Worm (Caenorhabditis elegans): ENCODE measurements around the gene F38B7.10.
A peak's percentile ranks its signal among the peaks of the same experiment; 100 is the strongest.

The F38B7.10 gene

DNA sequence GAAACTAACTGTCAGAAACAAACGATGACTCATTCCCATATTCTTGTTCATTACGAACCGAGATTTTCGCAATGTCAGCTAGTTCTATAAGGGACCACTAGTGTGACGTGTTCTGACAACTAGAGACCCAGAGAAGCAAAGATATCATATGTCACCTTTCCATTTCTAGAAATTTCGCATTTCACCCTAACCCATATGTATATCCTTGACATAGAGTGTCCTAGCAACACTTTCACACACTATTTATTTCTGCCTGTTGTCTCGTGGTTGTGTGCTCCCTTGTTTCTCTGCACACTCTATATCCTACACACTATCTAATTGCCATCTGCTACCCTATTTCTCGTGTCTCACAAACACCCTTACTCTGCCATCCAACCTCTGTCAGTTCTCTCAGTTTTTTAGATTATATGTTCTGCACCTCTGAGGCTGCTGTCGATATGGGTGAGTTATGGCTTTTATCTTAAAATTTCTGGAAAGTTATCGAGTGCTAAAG lies 3.6 kb downstream of the F38B7.10 start, which contains the start of the genes F38B7.17 and F38B7.3 (continued):
- no peak for TF ChIP-seq T26A8.4 (GFP tag; IDR thresholded peaks at IDR 0.05)
- no peak for TF ChIP-seq ceh-28 (tag; optimal IDR thresholded peaks at IDR 0.05)
- no peak for TF ChIP-seq nhr-102 (tag; optimal IDR thresholded peaks at IDR 0.05)
- no peak for TF ChIP-seq madf-5 (GFP tag; IDR thresholded peaks at IDR 0.05)
- no peak for TF ChIP-seq fos-1 (tag; optimal IDR thresholded peaks at IDR 0.05)
- TF ChIP-seq set-16 (GFP tag; IDR thresholded peaks at IDR 0.05): no peak
- no peak for TF ChIP-seq hif-1 (tag; optimal IDR thresholded peaks at IDR 0.05)
- peak; percentile 27 for TF ChIP-seq nhr-6 (tag; optimal IDR thresholded peaks at IDR 0.05)
- TF ChIP-seq tra-1 (GFP tag; IDR thresholded peaks at IDR 0.05): no peak
- TF ChIP-seq aha-1 (tag): no peak
- TF ChIP-seq jun-1 (tag; optimal IDR thresholded peaks at IDR 0.05): no peak
- peak; percentile 63 for TF ChIP-seq mxl-3 (GFP tag; optimal IDR thresholded peaks at IDR 0.05)
- TF ChIP-seq duxl-1 (tag; optimal IDR thresholded peaks at IDR 0.05; ENCODE audit: poor library complexity): no peak
- no peak for TF ChIP-seq Y105C5A.15 (GFP tag; IDR thresholded peaks at IDR 0.05)
- no peak for TF ChIP-seq ZK546.5 (tag; optimal IDR thresholded peaks at IDR 0.05)
- no peak for TF ChIP-seq mxl-2 (GFP tag; conservative IDR thresholded peaks at IDR 0.05)
- TF ChIP-seq ama-1 (optimal IDR thresholded peaks at IDR 0.05): peak; percentile 26
- TF ChIP-seq mep-1 (tag; optimal IDR thresholded peaks at IDR 0.05): peak; percentile 48
- TF ChIP-seq zip-2 (tag; optimal IDR thresholded peaks at IDR 0.05): no peak
- peak; percentile 85 for TF ChIP-seq hlh-11 (tag; optimal IDR thresholded peaks at IDR 0.05)
- TF ChIP-seq nhr-237 (tag; optimal IDR thresholded peaks at IDR 0.05): no peak
- no peak for TF ChIP-seq attf-4 (tag; optimal IDR thresholded peaks at IDR 0.05)
- no peak for TF ChIP-seq nhr-77 (tag; optimal IDR thresholded peaks at IDR 0.05)
- peak; percentile 60 for TF ChIP-seq nhr-11 (tag; optimal IDR thresholded peaks at IDR 0.05)
- no peak for TF ChIP-seq cey-2 (tag; optimal IDR thresholded peaks at IDR 0.05; ENCODE audit: borderline replicate concordance, insufficient read depth)
- no peak for TF ChIP-seq snpc-4 (tag; optimal IDR thresholded peaks at IDR 0.05)
- TF ChIP-seq mdt-29 (GFP tag; IDR thresholded peaks at IDR 0.05): no peak
- TF ChIP-seq saeg-2 (GFP tag; IDR thresholded peaks at IDR 0.05): no peak
- no peak for TF ChIP-seq dmd-9 (GFP tag; IDR thresholded peaks at IDR 0.05)
- no peak for TF ChIP-seq F26F4.8 (GFP tag; conservative IDR thresholded peaks at IDR 0.05)

ce11 chrV:11552379-11552778 lies 7.1 kb downstream of the F38B7.10 start, which contains the start of gene srx-85:
Gene srx-85 (plus strand): TSS chrV:11552679.
- TF ChIP-seq tra-1 (GFP tag; IDR thresholded peaks at IDR 0.05) (no peak), nhr-25 (tag; optimal IDR thresholded peaks at IDR 0.05; ENCODE audit: borderline replicate concordance, insufficient read depth) (no peak), ZK337.2 (GFP tag; IDR thresholded peaks at IDR 0.05) (no peak), lim-7 (GFP tag; IDR thresholded peaks at IDR 0.05) (no peak), F10B5.3 (tag; optimal IDR thresholded peaks at IDR 0.05) (no peak), ceh-32 (tag; optimal IDR thresholded peaks at IDR 0.05; ENCODE audit: poor library complexity) (no peak), mxl-2 (GFP tag; conservative IDR thresholded peaks at IDR 0.05) (no peak), zag-1 (tag; optimal IDR thresholded peaks at IDR 0.05) (no peak), zip-2 (tag; optimal IDR thresholded peaks at IDR 0.05) (no peak)

DNA sequence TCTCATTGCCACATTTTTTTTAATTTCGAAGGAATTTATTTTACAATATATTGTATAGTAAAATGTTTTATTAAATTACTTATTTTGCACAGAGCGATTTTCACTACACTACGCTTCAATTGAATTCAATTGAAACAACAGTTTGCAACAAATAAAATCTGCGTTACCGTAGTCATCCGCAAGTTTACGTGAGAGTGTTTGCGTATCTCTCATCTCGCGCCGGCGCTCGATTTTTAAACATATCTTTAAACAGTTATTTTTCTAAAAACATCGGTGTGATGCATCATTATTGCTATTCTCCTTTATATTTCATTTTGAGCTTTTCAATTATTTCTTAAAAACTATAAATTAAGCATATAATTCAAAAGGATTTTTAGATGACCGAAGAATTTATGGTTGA lies 8.9 kb downstream of the F38B7.10 start, which contains the start of gene duo-1:
Gene duo-1, plus strand, starts transcription at position 371 of the 400 bp plus-strand sequence.
- TF ChIP-seq jun-1 (tag; optimal IDR thresholded peaks at IDR 0.05): no peak
- TF ChIP-seq unc-130 (GFP tag; optimal IDR thresholded peaks at IDR 0.05): peak; percentile 46

- TF ChIP-seq pqm-1 (tag; optimal IDR thresholded peaks at IDR 0.05): no peak
- TF ChIP-seq egl-43 (GFP tag; IDR thresholded peaks at IDR 0.05): no peak
- TF ChIP-seq D1046.2 (GFP tag; IDR thresholded peaks at IDR 0.05): no peak
- TF ChIP-seq lin-15B (tag; optimal IDR thresholded peaks at IDR 0.05): no peak
- TF ChIP-seq mep-1 (tag; optimal IDR thresholded peaks at IDR 0.05): no peak
- no peak for TF ChIP-seq spr-3 (GFP tag; optimal IDR thresholded peaks at IDR 0.05)
- no peak for TF ChIP-seq saeg-2 (GFP tag; IDR thresholded peaks at IDR 0.05)
- no peak for TF ChIP-seq dve-1 (tag; optimal IDR thresholded peaks at IDR 0.05; ENCODE audit: insufficient read depth)
- TF ChIP-seq mes-2 (tag; optimal IDR thresholded peaks at IDR 0.05; ENCODE audit: poor library complexity, severe bottlenecking): no peak
- no peak for TF ChIP-seq nhr-41 (GFP tag; IDR thresholded peaks at IDR 0.05)
- no peak for TF ChIP-seq nhr-42 (GFP tag; IDR thresholded peaks at IDR 0.05)
- TF ChIP-seq madf-9 (GFP tag; conservative IDR thresholded peaks at IDR 0.05): no peak
- no peak for TF ChIP-seq gei-8 (GFP tag; optimal IDR thresholded peaks at IDR 0.05)
- TF ChIP-seq tra-1 (GFP tag; IDR thresholded peaks at IDR 0.05): no peak
Observed at ce11 chrV:11562643-11563042, 17.3 kb downstream of the F38B7.10 start, which contains the start of gene srx-86. Gene srx-86 (plus strand): TSS chrV:11562943.
